Fruit fly (Drosophila melanogaster): ENCODE data around the gene CG34049.

dm6 chr2L:2290638-2291037 is 25.5 kb upstream of the CG34049 start, which contains the start of gene robl22E:
- TF ChIP-seq CG4318 (GFP tag; optimal IDR thresholded peaks at IDR 0.05) (no peak), CG11902 (GFP tag; optimal IDR thresholded peaks at IDR 0.05) (no peak), lz (GFP tag; optimal IDR thresholded peaks at IDR 0.05) (no peak)

All from whole organism, prepupa.